Worm (Caenorhabditis elegans) whole organism, late embryonic: ENCODE results near the gene F01D5.8.

Experiments
- C08G9.2 ChIP-seq: sonication (generic microtip); optimal IDR thresholded peaks from 2 replicates; lab custom pipeline; 2016; ENCODE audit warnings: mild to moderate bottlenecking, missing genetic modification characterization, moderate library complexity, missing compliant biosample characterization
- C38D4.7 ChIP-seq: fragments of 200-800 bp; sonication (Bioruptor generic); optimal IDR thresholded peaks from 2 replicates; lab custom pipeline; 2018; ENCODE audit warnings: mild to moderate bottlenecking, missing genetic modification characterization, moderate library complexity, missing compliant biosample characterization
- F13H6.1 ChIP-seq: sonication (generic microtip); optimal IDR thresholded peaks from 2 replicates; lab custom pipeline; 2016; ENCODE audit warnings: missing genetic modification characterization, missing compliant biosample characterization
- K02D7.2 ChIP-seq: sonication (generic microtip); optimal IDR thresholded peaks from 2 replicates; lab custom pipeline; 2017; ENCODE audit warnings: mild to moderate bottlenecking, missing genetic modification characterization, missing compliant biosample characterization
- K09A11.1 ChIP-seq: sonication (generic microtip); optimal IDR thresholded peaks from 2 replicates; lab custom pipeline; 2017; ENCODE audit warnings: antibody characterized with exemption, mild to moderate bottlenecking, missing genetic modification characterization, missing compliant biosample characterization; ENCODE audit not compliant: insufficient read depth
- T23F11.4 ChIP-seq: fragments of 200-800 bp; sonication (Bioruptor generic); optimal IDR thresholded peaks from 2 replicates; lab custom pipeline; 2018; ENCODE audit warnings: mild to moderate bottlenecking, missing genetic modification characterization, missing compliant biosample characterization
- ahr-1 ChIP-seq: sonication (generic microtip); optimal IDR thresholded peaks from 2 replicates; lab custom pipeline; 2016; ENCODE audit warnings: missing genetic modification characterization, missing compliant biosample characterization
- ama-1 ChIP-seq: fragments of 150-350 bp; optimal IDR thresholded peaks from 2 replicates; lab custom pipeline; 2014
- ceh-14 ChIP-seq: sonication (generic microtip); optimal IDR thresholded peaks from 2 replicates; lab custom pipeline; 2016; ENCODE audit warnings: missing genotype, missing genetic modification characterization, missing compliant biosample characterization
- ceh-18 ChIP-seq: sonication (generic microtip); optimal IDR thresholded peaks from 2 replicates; lab custom pipeline; 2016; ENCODE audit warnings: missing genetic modification characterization, missing compliant biosample characterization
- ceh-19 ChIP-seq: fragments of 200-800 bp; sonication (Bioruptor generic); optimal IDR thresholded peaks from 2 replicates; lab custom pipeline; 2018; ENCODE audit warnings: mild to moderate bottlenecking, missing genetic modification characterization, missing compliant biosample characterization
- ceh-2 ChIP-seq: sonication (generic microtip); optimal IDR thresholded peaks from 2 replicates; lab custom pipeline; 2016; ENCODE audit warnings: missing genotype, missing genetic modification characterization, missing compliant biosample characterization
- ceh-22 ChIP-seq: sonication (generic microtip); optimal IDR thresholded peaks from 2 replicates; lab custom pipeline; 2017; ENCODE audit warnings: missing biosample characterization, missing genetic modification characterization
- ceh-24 ChIP-seq: sonication (generic microtip); optimal IDR thresholded peaks from 2 replicates; lab custom pipeline; 2016; ENCODE audit warnings: mild to moderate bottlenecking, missing genetic modification characterization, missing compliant biosample characterization
- ceh-30 ChIP-seq: fragments of 150-350 bp; optimal IDR thresholded peaks from 2 replicates; lab custom pipeline; 2014; ENCODE audit warnings: missing biosample characterization, missing genetic modification characterization
- ceh-31 ChIP-seq: sonication (generic microtip); optimal IDR thresholded peaks from 2 replicates; lab custom pipeline; 2016; ENCODE audit warnings: missing genetic modification characterization, missing compliant biosample characterization
- ceh-34 ChIP-seq: sonication (generic microtip); optimal IDR thresholded peaks from 2 replicates; lab custom pipeline; 2016; ENCODE audit warnings: mild to moderate bottlenecking, missing genetic modification characterization, missing compliant biosample characterization
- ceh-45 ChIP-seq: fragments of 200-800 bp; sonication (Bioruptor generic); IDR thresholded peaks from 2 replicates; pipeline ENCODE4 v1.3.6; 2022; ENCODE audit warnings: missing genetic modification reagents, missing genetic modification characterization, missing compliant biosample characterization
- ceh-48 ChIP-seq: sonication (generic microtip); optimal IDR thresholded peaks from 2 replicates; lab custom pipeline; 2016; ENCODE audit warnings: missing genetic modification characterization, inconsistent platforms, missing compliant biosample characterization
- ceh-6 ChIP-seq: fragments of 200-800 bp; sonication (Bioruptor generic); optimal IDR thresholded peaks from 2 replicates; lab custom pipeline; 2018; ENCODE audit warnings: mild to moderate bottlenecking, missing genetic modification characterization, missing compliant biosample characterization
- ceh-9 ChIP-seq: sonication (generic microtip); optimal IDR thresholded peaks from 2 replicates; lab custom pipeline; 2016; ENCODE audit warnings: mild to moderate bottlenecking, missing genetic modification characterization, inconsistent platforms, missing compliant biosample characterization
- che-1 ChIP-seq: sonication (generic microtip); optimal IDR thresholded peaks from 2 replicates; lab custom pipeline; 2016; ENCODE audit warnings: mild to moderate bottlenecking, missing genetic modification characterization, missing compliant biosample characterization
- elt-4 ChIP-seq: sonication (generic microtip); optimal IDR thresholded peaks from 2 replicates; lab custom pipeline; 2016; ENCODE audit warnings: missing genetic modification characterization, missing compliant biosample characterization
- ets-4 ChIP-seq: sonication (generic microtip); optimal IDR thresholded peaks from 2 replicates; lab custom pipeline; 2016; ENCODE audit warnings: missing genetic modification characterization, missing compliant biosample characterization
- fax-1 ChIP-seq: sonication (generic microtip); optimal IDR thresholded peaks from 2 replicates; lab custom pipeline; 2016; ENCODE audit warnings: missing genotype, missing genetic modification characterization, missing compliant biosample characterization
- fkh-6 ChIP-seq: sonication (generic microtip); optimal IDR thresholded peaks from 2 replicates; lab custom pipeline; 2016; ENCODE audit warnings: missing genetic modification characterization, missing compliant biosample characterization
- gmeb-2 ChIP-seq: sonication (generic microtip); optimal IDR thresholded peaks from 2 replicates; lab custom pipeline; 2016; ENCODE audit warnings: missing genetic modification characterization, inconsistent platforms, missing compliant biosample characterization
- hlh-13 ChIP-seq: fragments of 200-800 bp; sonication (Bioruptor generic); optimal IDR thresholded peaks from 2 replicates; lab custom pipeline; 2018; ENCODE audit warnings: mild to moderate bottlenecking, missing genetic modification characterization, missing compliant biosample characterization
- hlh-15 ChIP-seq: sonication (generic microtip); optimal IDR thresholded peaks from 2 replicates; lab custom pipeline; 2016; ENCODE audit warnings: missing genetic modification characterization, missing compliant biosample characterization
- hlh-6 ChIP-seq: sonication (generic microtip); optimal IDR thresholded peaks from 2 replicates; lab custom pipeline; 2016; ENCODE audit warnings: missing genotype, missing genetic modification characterization, missing compliant biosample characterization
- lin-11 ChIP-seq: fragments of 200-800 bp; sonication (Bioruptor generic); optimal IDR thresholded peaks from 2 replicates; lab custom pipeline; 2018; ENCODE audit warnings: mild to moderate bottlenecking, missing genetic modification characterization, missing compliant biosample characterization
- madf-2 ChIP-seq: sonication (generic microtip); optimal IDR thresholded peaks from 2 replicates; lab custom pipeline; 2017; ENCODE audit warnings: missing genetic modification characterization, missing compliant biosample characterization
- nfya-1 ChIP-seq: sonication (generic microtip); optimal IDR thresholded peaks from 2 replicates; lab custom pipeline; 2017; ENCODE audit warnings: missing genetic modification characterization, mild to moderate bottlenecking, missing compliant biosample characterization, antibody characterized with exemption, moderate library complexity
- nhr-11 ChIP-seq: fragments of 150-350 bp; optimal IDR thresholded peaks from 2 replicates; lab custom pipeline; 2014; ENCODE audit warnings: missing biosample characterization, missing genetic modification characterization
- npax-4 ChIP-seq: sonication (generic microtip); optimal IDR thresholded peaks from 2 replicates; lab custom pipeline; 2016; ENCODE audit warnings: missing genetic modification characterization, missing compliant biosample characterization
- pha-2 ChIP-seq: sonication (generic microtip); optimal IDR thresholded peaks from 2 replicates; lab custom pipeline; 2017; ENCODE audit warnings: mild to moderate bottlenecking, missing genetic modification characterization, missing compliant biosample characterization
- pha-4 ChIP-seq: fragments of 150-350 bp; optimal IDR thresholded peaks from 2 replicates; lab custom pipeline; 2018; ENCODE audit warnings: missing biosample characterization, missing genetic modification reagents, missing genetic modification characterization
- pqm-1 ChIP-seq: sonication (generic microtip); optimal IDR thresholded peaks from 2 replicates; lab custom pipeline; 2016; ENCODE audit warnings: missing genetic modification characterization, missing compliant biosample characterization
- pros-1 ChIP-seq: fragments of 150-350 bp; optimal IDR thresholded peaks from 2 replicates; lab custom pipeline; 2014; ENCODE audit warnings: missing biosample characterization, missing genetic modification reagents, missing genetic modification characterization
- ref-2 ChIP-seq: sonication (generic microtip); optimal IDR thresholded peaks from 2 replicates; lab custom pipeline; 2016; ENCODE audit warnings: missing genetic modification characterization, missing compliant biosample characterization
- rnt-1 ChIP-seq: sonication (generic microtip); optimal IDR thresholded peaks from 2 replicates; lab custom pipeline; 2016; ENCODE audit warnings: missing genetic modification characterization, missing compliant biosample characterization
- sox-4 ChIP-seq: sonication (generic microtip); optimal IDR thresholded peaks from 2 replicates; lab custom pipeline; 2017; ENCODE audit warnings: mild to moderate bottlenecking, missing genetic modification characterization, inconsistent platforms, missing compliant biosample characterization
- syd-9 ChIP-seq: sonication (generic microtip); optimal IDR thresholded peaks from 2 replicates; lab custom pipeline; 2016; ENCODE audit warnings: mild to moderate bottlenecking, missing genetic modification characterization, moderate library complexity, missing compliant biosample characterization
- tbx-2 ChIP-seq: sonication (generic microtip); optimal IDR thresholded peaks from 2 replicates; lab custom pipeline; 2016; ENCODE audit warnings: missing genetic modification characterization, missing compliant biosample characterization
- tbx-7 ChIP-seq: sonication (generic microtip); optimal IDR thresholded peaks from 2 replicates; lab custom pipeline; 2016; ENCODE audit warnings: missing genotype, missing genetic modification characterization, missing compliant biosample characterization
- ttx-3 ChIP-seq: sonication (generic microtip); optimal IDR thresholded peaks from 2 replicates; lab custom pipeline; 2016; ENCODE audit warnings: missing genetic modification reagents, missing genetic modification characterization, missing compliant biosample characterization
- unc-42 ChIP-seq: sonication (generic microtip); optimal IDR thresholded peaks from 2 replicates; lab custom pipeline; 2016; ENCODE audit warnings: missing genotype, missing genetic modification characterization, missing compliant biosample characterization
- ztf-16 ChIP-seq: sonication (generic microtip); optimal IDR thresholded peaks from 2 replicates; lab custom pipeline; 2017; ENCODE audit warnings: missing genetic modification characterization, missing compliant biosample characterization

Gene F01D5.8

ce11 chrII:13976161-13976560, 34.3 kb upstream of the F01D5.8 start, which contains the start of gene Y39G8B.2 (continued):
- peak; percentile 33 for TF ChIP-seq K09A11.1 (tag; lab: Kevin White, UChicago)
- no peak for TF ChIP-seq nhr-11
- TF ChIP-seq C08G9.2 (tag; lab: Kevin White, UChicago): peak; percentile 48
- TF ChIP-seq ztf-16 (tag; lab: Kevin White, UChicago): peak; percentile 56
- no peak for TF ChIP-seq ahr-1
- peak; percentile 34 for TF ChIP-seq ceh-6 (GFP tag; lab: Kevin White, UChicago)
- TF ChIP-seq pros-1 (tag; lab: Kevin White, UChicago): peak; percentile 36
- TF ChIP-seq rnt-1: peak; percentile 36
- no peak for TF ChIP-seq ttx-3
- TF ChIP-seq pha-2: no peak
- TF ChIP-seq ref-2 (tag; lab: Kevin White, UChicago): peak; percentile 82
- no peak for TF ChIP-seq hlh-15 (tag; lab: Kevin White, UChicago)
- TF ChIP-seq ama-1 (lab: Kevin White, UChicago): no peak
- TF ChIP-seq npax-4 (tag; lab: Kevin White, UChicago): no peak
- TF ChIP-seq nfya-1 (tag; lab: Kevin White, UChicago): peak; percentile 81
- TF ChIP-seq gmeb-2: peak; percentile 20
- no peak for TF ChIP-seq ceh-45 (GFP tag; lab: Robert Waterston, UW)
- no peak for TF ChIP-seq ceh-2
- TF ChIP-seq ceh-31 (tag; lab: Kevin White, UChicago): peak; percentile 72
- TF ChIP-seq hlh-6 (tag; lab: Kevin White, UChicago): no peak
- TF ChIP-seq C38D4.7 (GFP tag; lab: Kevin White, UChicago): no peak
- TF ChIP-seq ets-4 (tag; lab: Kevin White, UChicago): no peak
- TF ChIP-seq syd-9 (tag; lab: Kevin White, UChicago): peak; percentile 52
- TF ChIP-seq ceh-48 (tag; lab: Kevin White, UChicago): peak; percentile 26
- no peak for TF ChIP-seq tbx-7
- peak; percentile 76 for TF ChIP-seq ceh-34 (tag; lab: Kevin White, UChicago)
- TF ChIP-seq che-1 (tag; lab: Kevin White, UChicago): no peak
- peak; percentile 9 for TF ChIP-seq lin-11
- TF ChIP-seq fkh-6 (tag; lab: Kevin White, UChicago): no peak
- TF ChIP-seq T23F11.4 (GFP tag; lab: Kevin White, UChicago): no peak
- TF ChIP-seq elt-4 (tag; lab: Kevin White, UChicago): no peak
- TF ChIP-seq hlh-13: no peak
- TF ChIP-seq ceh-24 (tag; lab: Kevin White, UChicago): no peak
- TF ChIP-seq sox-4 (tag; lab: Kevin White, UChicago): peak; percentile 30
- peak; percentile 1 for TF ChIP-seq ceh-30 (tag; lab: Kevin White, UChicago)
- no peak for TF ChIP-seq ceh-19 (GFP tag; lab: Kevin White, UChicago)
- TF ChIP-seq K02D7.2: no peak
- no peak for TF ChIP-seq ceh-22
- TF ChIP-seq ceh-9 (tag; lab: Kevin White, UChicago): no peak
- peak; percentile 55 for TF ChIP-seq ceh-14
- peak; percentile 65 for TF ChIP-seq ceh-18 (tag; lab: Kevin White, UChicago)
- no peak for TF ChIP-seq pha-4
- TF ChIP-seq tbx-2 (tag; lab: Kevin White, UChicago): peak; percentile 69
- peak; percentile 57 for TF ChIP-seq unc-42 (tag; lab: Kevin White, UChicago)
- no peak for TF ChIP-seq fax-1 (tag; lab: Kevin White, UChicago)

DNA sequence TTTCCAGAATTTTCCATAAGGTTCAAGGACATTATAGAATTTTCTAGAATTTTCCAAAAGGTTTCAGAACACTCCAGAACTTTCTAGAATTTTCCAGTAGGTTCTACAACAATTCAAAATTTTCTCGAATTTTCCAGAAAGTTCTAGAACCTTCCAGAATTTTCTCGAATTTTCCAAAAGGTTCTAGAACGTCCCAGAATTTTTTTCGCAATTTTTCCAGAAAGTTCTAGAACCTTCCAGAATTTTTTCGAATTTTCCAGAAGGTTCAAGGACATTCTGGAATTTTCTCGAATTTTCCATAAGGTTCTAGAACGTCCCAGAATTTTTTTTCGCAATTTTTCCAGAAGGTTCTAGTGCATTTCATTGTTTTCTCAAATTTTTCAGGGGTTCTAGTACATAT, 32.8 kb upstream of the F01D5.8 start:
- TF ChIP-seq pqm-1 (tag; lab: Kevin White, UChicago) (no peak), ahr-1 (no peak), ceh-30 (tag; lab: Kevin White, UChicago) (no peak), madf-2 (tag; lab: Kevin White, UChicago) (no peak), ref-2 (tag; lab: Kevin White, UChicago) (no peak), F13H6.1 (tag; lab: Kevin White, UChicago) (no peak), T23F11.4 (GFP tag; lab: Kevin White, UChicago) (no peak), fkh-6 (tag; lab: Kevin White, UChicago) (no peak), tbx-2 (tag; lab: Kevin White, UChicago) (no peak), ceh-19 (GFP tag; lab: Kevin White, UChicago) (no peak)
